Worm (Caenorhabditis elegans) whole organism, L1 larva: Measurements from ENCODE around the gene tric-1B.1.
A peak's percentile ranks its signal among the peaks of the same experiment; 100 is the strongest.

Experiments used
- C16A3.4 ChIP-seq: fragments of 150-350 bp; optimal IDR thresholded peaks from 2 replicates; lab custom pipeline; 2014; ENCODE audit warnings: missing biosample characterization, missing genetic modification characterization
- C34B4.2 ChIP-seq: sonication (generic microtip); optimal IDR thresholded peaks from 2 replicates; lab custom pipeline; 2017; ENCODE audit warnings: mild to moderate bottlenecking, missing genetic modification characterization, missing compliant biosample characterization
- Y116A8C.19 ChIP-seq: sonication (generic microtip); optimal IDR thresholded peaks from 2 replicates; lab custom pipeline; 2016; ENCODE audit warnings: missing compliant biosample characterization, missing genetic modification characterization, borderline replicate concordance
- aha-1 ChIP-seq: fragments of 150-350 bp; optimal IDR thresholded peaks from 2 replicates; lab custom pipeline; 2014; ENCODE audit warnings: missing biosample characterization, missing genetic modification characterization
- aly-2 ChIP-seq: fragments of 150-350 bp; optimal IDR thresholded peaks from 2 replicates; lab custom pipeline; 2014; ENCODE audit warnings: missing biosample characterization, missing genetic modification characterization
- ama-1 ChIP-seq: fragments of 150-350 bp; optimal IDR thresholded peaks from 2 replicates; lab custom pipeline; 2014
- blmp-1 ChIP-seq: fragments of 150-350 bp; optimal IDR thresholded peaks from 2 replicates; lab custom pipeline; 2014; ENCODE audit warnings: missing biosample characterization, missing genetic modification characterization
- ceh-63 ChIP-seq: fragments of 200-800 bp; sonication (Bioruptor generic); optimal IDR thresholded peaks from 2 replicates; lab custom pipeline; 2018; ENCODE audit warnings: mild to moderate bottlenecking, missing genetic modification characterization, missing compliant biosample characterization
- ceh-8 ChIP-seq: fragments of 200-800 bp; sonication (Bioruptor generic); optimal IDR thresholded peaks from 2 replicates; lab custom pipeline; 2018; ENCODE audit warnings: mild to moderate bottlenecking, missing genetic modification characterization, moderate library complexity, missing compliant biosample characterization
- ces-1 ChIP-seq: fragments of 150-350 bp; optimal IDR thresholded peaks from 2 replicates; lab custom pipeline; 2014; ENCODE audit warnings: missing biosample characterization, missing genetic modification reagents, missing genetic modification characterization
- egl-27 ChIP-seq, 2 experiments: fragments of 150-350 bp in 1 of 2; sonication (generic microtip); optimal IDR thresholded peaks; 3 replicates each; lab custom pipeline; 2017 to 2018; ENCODE audit warnings: missing biosample characterization in 2 of 2, missing genetic modification characterization in 2 of 2, missing genetic modification reagents in 2 of 2
- elt-2 ChIP-seq: sonication (generic microtip); optimal IDR thresholded peaks from 2 replicates; lab custom pipeline; 2016; ENCODE audit warnings: missing genetic modification characterization, mild to moderate bottlenecking, inconsistent platforms, missing compliant biosample characterization, missing genetic modification reagents
- elt-3 ChIP-seq, 6 experiments: fragments of 150-350 bp in 1 of 6; sonication (generic microtip); optimal IDR thresholded peaks; 2 replicates each; lab custom pipeline; 2017 to 2018; ENCODE audit warnings: missing biosample characterization in 6 of 6, missing genetic modification characterization in 6 of 6, inconsistent platforms in 1 of 6
- hlh-4 ChIP-seq: sonication (generic microtip); optimal IDR thresholded peaks from 2 replicates; lab custom pipeline; 2016; ENCODE audit warnings: mild to moderate bottlenecking, missing genetic modification characterization, missing compliant biosample characterization
- hpl-2 ChIP-seq: fragments of 150-350 bp; optimal IDR thresholded peaks from 2 replicates; lab custom pipeline; 2014; ENCODE audit warnings: missing biosample characterization, missing genetic modification reagents, missing genetic modification characterization
- irx-1 ChIP-seq: sonication (generic microtip); optimal IDR thresholded peaks from 2 replicates; lab custom pipeline; 2016; ENCODE audit warnings: missing genetic modification characterization, missing compliant biosample characterization
- isw-1 ChIP-seq: fragments of 200-800 bp; sonication (Bioruptor generic); IDR thresholded peaks from 2 replicates; pipeline ENCODE4 v1.3.6; 2022; ENCODE audit warnings: missing genetic modification characterization, missing compliant biosample characterization
- lin-14 ChIP-seq: fragments of 200-800 bp; sonication (Bioruptor generic); optimal IDR thresholded peaks from 2 replicates; lab custom pipeline; 2018; ENCODE audit warnings: mild to moderate bottlenecking, missing genetic modification characterization, moderate library complexity, missing compliant biosample characterization
- lin-35 ChIP-seq, 2 experiments: fragments of 150-350 bp; optimal IDR thresholded peaks; 2 replicates each; lab custom pipeline; 2014; ENCODE audit warnings: missing biosample characterization in 2 of 2, missing genetic modification characterization in 2 of 2, missing genetic modification reagents in 2 of 2
- lin-39 ChIP-seq: fragments of 150-350 bp; optimal IDR thresholded peaks from 2 replicates; lab custom pipeline; 2014; ENCODE audit warnings: missing biosample characterization, missing genetic modification reagents, missing genetic modification characterization
- lir-3 ChIP-seq: sonication (generic microtip); optimal IDR thresholded peaks from 2 replicates; lab custom pipeline; 2016; ENCODE audit warnings: mild to moderate bottlenecking, missing genetic modification characterization, moderate library complexity, missing compliant biosample characterization; ENCODE audit not compliant: poor library complexity
- lsy-2 ChIP-seq, 2 experiments: fragments of 150-350 bp; optimal IDR thresholded peaks; 2 replicates each; lab custom pipeline; 2014; ENCODE audit warnings: missing biosample characterization in 2 of 2, missing genetic modification characterization in 2 of 2
- mab-9 ChIP-seq: fragments of 200-800 bp; sonication (Bioruptor generic); IDR thresholded peaks from 2 replicates; pipeline ENCODE4 v1.3.6; 2022; ENCODE audit warnings: missing genetic modification reagents, missing genetic modification characterization, missing compliant biosample characterization
- mdl-1 ChIP-seq, 2 experiments: fragments of 150-350 bp; optimal IDR thresholded peaks; 2 replicates each; lab custom pipeline; 2014 to 2017; ENCODE audit warnings: missing biosample characterization in 2 of 2, missing genetic modification characterization in 2 of 2, inconsistent platforms in 1 of 2
- mef-2 ChIP-seq: fragments of 150-350 bp; optimal IDR thresholded peaks from 2 replicates; lab custom pipeline; 2014; ENCODE audit warnings: missing biosample characterization, missing genetic modification characterization
- mep-1 ChIP-seq: fragments of 150-350 bp; optimal IDR thresholded peaks from 2 replicates; lab custom pipeline; 2014; ENCODE audit warnings: missing biosample characterization, missing genetic modification characterization
- nhr-11 ChIP-seq: fragments of 150-350 bp; optimal IDR thresholded peaks from 2 replicates; lab custom pipeline; 2014; ENCODE audit warnings: missing biosample characterization, missing genetic modification characterization
- nhr-12 ChIP-seq: sonication (generic microtip); optimal IDR thresholded peaks from 2 replicates; lab custom pipeline; 2017; ENCODE audit warnings: missing biosample characterization, missing genetic modification characterization
- nhr-19 ChIP-seq: fragments of 200-800 bp; sonication (Bioruptor generic); conservative IDR thresholded peaks from 2 replicates; pipeline ENCODE4 v1.3.6; 2022; ENCODE audit warnings: missing genetic modification characterization, missing compliant biosample characterization
- nhr-20 ChIP-seq: sonication (generic microtip); optimal IDR thresholded peaks from 2 replicates; lab custom pipeline; 2016; ENCODE audit warnings: mild to moderate bottlenecking, missing genetic modification characterization, missing compliant biosample characterization
- nhr-237 ChIP-seq: fragments of 150-350 bp; optimal IDR thresholded peaks from 2 replicates; lab custom pipeline; 2014; ENCODE audit warnings: missing biosample characterization, missing genetic modification characterization
- nhr-47 ChIP-seq: sonication (generic microtip); optimal IDR thresholded peaks from 2 replicates; lab custom pipeline; 2016; ENCODE audit warnings: mild to moderate bottlenecking, missing genetic modification characterization, moderate library complexity, missing compliant biosample characterization
- nhr-71 ChIP-seq: sonication (generic microtip); optimal IDR thresholded peaks from 2 replicates; lab custom pipeline; 2016; ENCODE audit warnings: mild to moderate bottlenecking, missing genetic modification characterization, moderate library complexity, missing compliant biosample characterization
- nhr-85 ChIP-seq: sonication (generic microtip); peaks from one replicate; lab custom pipeline; 2016; ENCODE audit warnings: missing genetic modification characterization, inconsistent platforms, missing compliant biosample characterization
- nhr-90 ChIP-seq: sonication (generic microtip); optimal IDR thresholded peaks from 2 replicates; lab custom pipeline; 2016; ENCODE audit warnings: mild to moderate bottlenecking, missing genetic modification characterization, missing compliant biosample characterization; ENCODE audit not compliant: poor library complexity
- pag-3 ChIP-seq: sonication (generic microtip); optimal IDR thresholded peaks from 2 replicates; lab custom pipeline; 2017; ENCODE audit warnings: missing genetic modification characterization, mild to moderate bottlenecking, missing compliant biosample characterization, antibody characterized with exemption, borderline replicate concordance; ENCODE audit not compliant: insufficient read depth
- pax-3 ChIP-seq: fragments of 200-800 bp; sonication (Bioruptor generic); optimal IDR thresholded peaks from 2 replicates; lab custom pipeline; 2018; ENCODE audit warnings: mild to moderate bottlenecking, missing genetic modification characterization, moderate library complexity, missing compliant biosample characterization
- snpc-4 ChIP-seq: fragments of 150-350 bp; optimal IDR thresholded peaks from 2 replicates; lab custom pipeline; 2014; ENCODE audit warnings: missing biosample characterization, missing genetic modification characterization
- snu-23 ChIP-seq: sonication (generic microtip); optimal IDR thresholded peaks from 2 replicates; lab custom pipeline; 2016; ENCODE audit warnings: missing genetic modification characterization, missing compliant biosample characterization
- sox-4 ChIP-seq: sonication (generic microtip); optimal IDR thresholded peaks from 2 replicates; lab custom pipeline; 2016; ENCODE audit warnings: missing genetic modification characterization, missing compliant biosample characterization
- sup-37 ChIP-seq: fragments of 200-800 bp; sonication (Bioruptor generic); optimal IDR thresholded peaks from 2 replicates; lab custom pipeline; 2018; ENCODE audit warnings: mild to moderate bottlenecking, missing genetic modification characterization, missing compliant biosample characterization
- tbx-2 ChIP-seq: sonication (generic microtip); optimal IDR thresholded peaks from 2 replicates; lab custom pipeline; 2016; ENCODE audit warnings: missing genetic modification characterization, missing compliant biosample characterization
- tlp-1 ChIP-seq: fragments of 150-350 bp; optimal IDR thresholded peaks from 2 replicates; lab custom pipeline; 2014; ENCODE audit warnings: missing biosample characterization, missing genetic modification characterization
- unc-130 ChIP-seq: fragments of 150-350 bp; optimal IDR thresholded peaks from 2 replicates; lab custom pipeline; 2017; ENCODE audit warnings: missing biosample characterization, missing genetic modification characterization, inconsistent platforms
- unc-62 ChIP-seq: fragments of 150-350 bp; optimal IDR thresholded peaks from 2 replicates; lab custom pipeline; 2014; ENCODE audit warnings: missing biosample characterization, missing genetic modification reagents, missing genetic modification characterization
- unc-86 ChIP-seq: sonication (generic microtip); optimal IDR thresholded peaks from 2 replicates; lab custom pipeline; 2016; ENCODE audit warnings: missing genetic modification characterization, missing compliant biosample characterization
- vab-15 ChIP-seq: sonication (generic microtip); optimal IDR thresholded peaks from 2 replicates; lab custom pipeline; 2017; ENCODE audit warnings: missing genotype, mild to moderate bottlenecking, missing genetic modification characterization, missing compliant biosample characterization
- zag-1 ChIP-seq: fragments of 150-350 bp; optimal IDR thresholded peaks from 2 replicates; lab custom pipeline; 2014; ENCODE audit warnings: missing biosample characterization, missing genetic modification characterization
- ztf-11 ChIP-seq, 2 experiments: sonication (generic microtip); optimal IDR thresholded peaks; 2 replicates each; lab custom pipeline; 2016 to 2017; ENCODE audit warnings: missing genetic modification characterization in 2 of 2, missing biosample characterization in 1 of 2, missing compliant biosample characterization in 1 of 2

tric-1B.1 gene

ce11 chrII:12263971-12264554 lies 2.0 kb downstream of the tric-1B.1 start, which contains the start of gene faxc-1:
TSS of gene faxc-1 (plus strand) at chrII:12264192.
- TF ChIP-seq nhr-11 (tag; lab: Kevin White, UChicago) (no peak), unc-86 (tag; lab: Kevin White, UChicago) (no peak), lsy-2 (tag; optimal IDR thresholded peaks at IDR 0.05; lab: Kevin White, UChicago) (peak in 1 of 2 experiments; percentile 31), mef-2 (tag; lab: Kevin White, UChicago) (no peak), ceh-8 (no peak), nhr-19 (GFP tag; lab: Robert Waterston, UW) (peak; percentile 14; the same call in 1 of the 2 replicates), lin-14 (peak; percentile 47), lin-35 (GFP tag; optimal IDR thresholded peaks at IDR 0.05; lab: Kevin White, UChicago) (peak in 1 of 2 experiments; percentile 47), nhr-47 (tag; lab: Kevin White, UChicago) (peak; percentile 9), unc-130 (tag; lab: Kevin White, UChicago) (peak; percentile 54), blmp-1 (tag; lab: Kevin White, UChicago) (peak; percentile 45), snu-23 (GFP tag; lab: Kevin White, UChicago) (peak; percentile 37), nhr-85 (tag; lab: Kevin White, UChicago) (peak; percentile 93), tbx-2 (tag; lab: Kevin White, UChicago) (peak; percentile 42), nhr-90 (tag; lab: Kevin White, UChicago) (peak; percentile 43), elt-3 (tag; optimal IDR thresholded peaks at IDR 0.05; lab: Kevin White, UChicago) (peak in 4 of 6 experiments; percentile 29 to 55 (median 48)), egl-27 (tag; optimal IDR thresholded peaks at IDR 0.05; lab: Kevin White, UChicago) (no peak), nhr-20 (peak; percentile 41), ces-1 (GFP tag; lab: Kevin White, UChicago) (no peak), nhr-71 (tag; lab: Kevin White, UChicago) (peak; percentile 39), Y116A8C.19 (tag; lab: Kevin White, UChicago) (no peak), pag-3 (peak; percentile 59), C16A3.4 (tag; lab: Kevin White, UChicago) (no peak)

ce11 chrII:12262567-12262966 lies 3.5 kb downstream of the tric-1B.1 start:
- TF ChIP-seq mef-2 (tag; lab: Kevin White, UChicago) (no peak), aha-1 (tag; lab: Kevin White, UChicago) (no peak), pag-3 (no peak), unc-86 (tag; lab: Kevin White, UChicago) (no peak), nhr-19 (GFP tag; lab: Robert Waterston, UW) (no peak), mep-1 (peak; percentile 3), lin-35 (GFP tag; optimal IDR thresholded peaks at IDR 0.05; lab: Kevin White, UChicago) (peak; percentile 38 to 46), mdl-1 (tag; optimal IDR thresholded peaks at IDR 0.05; lab: Kevin White, UChicago) (no peak), hpl-2 (no peak), aly-2 (tag; lab: Kevin White, UChicago) (no peak), elt-2 (no peak), lin-39 (tag; lab: Kevin White, UChicago) (no peak), C34B4.2 (tag; lab: Kevin White, UChicago) (no peak), snpc-4 (tag; lab: Kevin White, UChicago) (no peak), pax-3 (no peak), irx-1 (tag; lab: Kevin White, UChicago) (no peak), lir-3 (tag; lab: Kevin White, UChicago) (no peak), unc-62 (GFP tag; lab: Kevin White, UChicago) (no peak), nhr-12 (no peak), hlh-4 (no peak), nhr-237 (tag; lab: Kevin White, UChicago) (no peak), sup-37 (no peak), nhr-11 (tag; lab: Kevin White, UChicago) (no peak), zag-1 (no peak), ztf-11 (tag; optimal IDR thresholded peaks at IDR 0.05; lab: Kevin White, UChicago) (no peak), ama-1 (no peak), tlp-1 (tag; lab: Kevin White, UChicago) (no peak), nhr-85 (tag; lab: Kevin White, UChicago) (peak; percentile 95), isw-1 (no peak), sox-4 (tag; lab: Kevin White, UChicago) (no peak), lsy-2 (tag; optimal IDR thresholded peaks at IDR 0.05; lab: Kevin White, UChicago) (peak in 1 of 2 experiments; percentile 20), ces-1 (GFP tag; lab: Kevin White, UChicago) (no peak), ceh-63 (GFP tag; lab: Kevin White, UChicago) (no peak), vab-15 (tag; lab: Kevin White, UChicago) (no peak), mab-9 (GFP tag; lab: Robert Waterston, UW) (no peak)
